Fruit fly (Drosophila melanogaster): ENCODE data around the gene Fancm.

The Fancm gene

dm6 chr3R:21520183-21520582 lies 38.1 kb downstream of the Fancm start (continued):
- TF ChIP-seq wdn (GFP tag; IDR thresholded peaks at IDR 0.05) = peak; percentile 97
- peak; percentile 18 for TF ChIP-seq pros (GFP tag; optimal IDR thresholded peaks at IDR 0.05)
- peak; percentile 68 for TF ChIP-seq MESR4 (GFP tag; optimal IDR thresholded peaks at IDR 0.05)
- TF ChIP-seq fd96Cb (tag; optimal IDR thresholded peaks at IDR 0.05) = peak; percentile 96
- peak; percentile 93 for TF ChIP-seq CG31441 (GFP tag; IDR thresholded peaks at IDR 0.05)
- TF ChIP-seq CG8089 (GFP tag; optimal IDR thresholded peaks at IDR 0.05) = peak; percentile 99
- TF ChIP-seq CG34422 (GFP tag; IDR thresholded peaks at IDR 0.05) = peak; percentile 99
- peak; percentile 94 for TF ChIP-seq CG7786 (GFP tag; optimal IDR thresholded peaks at IDR 0.05)
- TF ChIP-seq seq (GFP tag; IDR thresholded peaks at IDR 0.05) = peak; percentile 97
- peak; percentile 97 for TF ChIP-seq p53 (GFP tag; optimal IDR thresholded peaks at IDR 0.05)
- peak; percentile 96 for TF ChIP-seq tx (GFP tag; optimal IDR thresholded peaks at IDR 0.05)
- TF ChIP-seq CG12769 (tag; optimal IDR thresholded peaks at IDR 0.05) = peak; percentile 95
- TF ChIP-seq Neu2 (GFP tag; optimal IDR thresholded peaks at IDR 0.05; ENCODE audit: borderline replicate concordance) = peak; percentile 74
- TF ChIP-seq pnt (GFP tag; optimal IDR thresholded peaks at IDR 0.05) = peak; percentile 95
- peak; percentile 88 for TF ChIP-seq CG5180 (GFP tag; optimal IDR thresholded peaks at IDR 0.05)
- TF ChIP-seq Asciz (GFP tag; optimal IDR thresholded peaks at IDR 0.05) = peak; percentile 97
- TF ChIP-seq CG15073 (GFP tag; optimal IDR thresholded peaks at IDR 0.05) = peak; percentile 87
- peak; percentile 96 for TF ChIP-seq grn (GFP tag; optimal IDR thresholded peaks at IDR 0.05)
- peak; percentile 97 for TF ChIP-seq CG13123 (GFP tag; optimal IDR thresholded peaks at IDR 0.05)
- TF ChIP-seq cato (GFP tag; optimal IDR thresholded peaks at IDR 0.05; ENCODE audit: borderline replicate concordance) = peak; percentile 99
- TF ChIP-seq CG33213 (GFP tag; optimal IDR thresholded peaks at IDR 0.05) = peak; percentile 99
- TF ChIP-seq BEAF-32 (GFP tag; optimal IDR thresholded peaks at IDR 0.05) = no peak
- TF ChIP-seq esg (GFP tag; conservative IDR thresholded peaks at IDR 0.05) = peak; percentile 89
- peak; percentile 98 for TF ChIP-seq NC2α (GFP tag; optimal IDR thresholded peaks at IDR 0.05)
- peak; percentile 99 for TF ChIP-seq CG11085 (GFP tag; IDR thresholded peaks at IDR 0.05)
- TF ChIP-seq Dbx (GFP tag; IDR thresholded peaks at IDR 0.05) = peak; percentile 99
- TF ChIP-seq CG10366 (GFP tag; IDR thresholded peaks at IDR 0.05) = peak; percentile 99
- TF ChIP-seq CG11456 (GFP tag; IDR thresholded peaks at IDR 0.05) = peak; percentile 100
- TF ChIP-seq CG14014 (GFP tag; IDR thresholded peaks at IDR 0.05) = peak; percentile 98
- TF ChIP-seq Max (GFP tag; optimal IDR thresholded peaks at IDR 0.05) = peak; percentile 97
- TF ChIP-seq CG9437 (GFP tag; optimal IDR thresholded peaks at IDR 0.05) = peak; percentile 93
- TF ChIP-seq CG7745 (tag; optimal IDR thresholded peaks at IDR 0.05) = peak; percentile 73
- peak; percentile 98 for TF ChIP-seq kni (GFP tag; optimal IDR thresholded peaks at IDR 0.05)
- peak; percentile 100 for TF ChIP-seq bcd (GFP tag; optimal IDR thresholded peaks at IDR 0.05)
- TF ChIP-seq dysf (GFP tag; IDR thresholded peaks at IDR 0.05) = peak; percentile 98
- TF ChIP-seq NFAT (GFP tag; IDR thresholded peaks at IDR 0.05) = peak; percentile 100
- peak; percentile 99 for TF ChIP-seq MTF-1 (GFP tag; optimal IDR thresholded peaks at IDR 0.05; ENCODE audit: borderline replicate concordance)
- TF ChIP-seq Elba2 (GFP tag; optimal IDR thresholded peaks at IDR 0.05) = peak; percentile 85
- no peak for TF ChIP-seq unc-4 (GFP tag; IDR thresholded peaks at IDR 0.05; ENCODE audit: partially characterized antibody)
- TF ChIP-seq CG6272 (GFP tag; IDR thresholded peaks at IDR 0.05) = peak; percentile 94
- peak; percentile 93 for TF ChIP-seq Poxn (GFP tag; IDR thresholded peaks at IDR 0.05)
- no peak for TF ChIP-seq hkb (optimal IDR thresholded peaks at IDR 0.05)
- peak; percentile 96 for TF ChIP-seq hkb (GFP tag; IDR thresholded peaks at IDR 0.05)
- peak; percentile 95 for TF ChIP-seq sima (GFP tag; optimal IDR thresholded peaks at IDR 0.05)
- peak; percentile 99 for TF ChIP-seq tin (GFP tag; optimal IDR thresholded peaks at IDR 0.05)
- peak; percentile 99 for TF ChIP-seq Mes4 (GFP tag; optimal IDR thresholded peaks at IDR 0.05)
- TF ChIP-seq Hmr (GFP tag; optimal IDR thresholded peaks at IDR 0.05) = peak; percentile 99
- TF ChIP-seq CG14050 (GFP tag; IDR thresholded peaks at IDR 0.05) = peak; percentile 97
- TF ChIP-seq mam (GFP tag; optimal IDR thresholded peaks at IDR 0.05) = peak; percentile 97
- TF ChIP-seq CG13775 (GFP tag; optimal IDR thresholded peaks at IDR 0.05) = peak; percentile 99
- TF ChIP-seq vvl (GFP tag; IDR thresholded peaks at IDR 0.05) = peak; percentile 99
- peak; percentile 98 for TF ChIP-seq slp2 (GFP tag; optimal IDR thresholded peaks at IDR 0.05)

Measured in whole organism, embryonic.